Worm (Caenorhabditis elegans) whole organism, mixed stage, embryonic: ENCODE results near the gene irld-61.

Experiments used
- bed-3 ChIP-seq: fragments of 200-800 bp; sonication (Bioruptor generic); optimal IDR thresholded peaks from 3 replicates; lab custom pipeline; 2018; ENCODE audit warnings: mild to moderate bottlenecking, missing genetic modification characterization, moderate library complexity, missing compliant biosample characterization
- ceh-39 ChIP-seq: fragments of 150-350 bp; optimal IDR thresholded peaks from 2 replicates; lab custom pipeline; 2014; ENCODE audit warnings: missing biosample characterization, missing genetic modification characterization
- ceh-43 ChIP-seq: fragments of 200-800 bp; sonication (Bioruptor generic); optimal IDR thresholded peaks from 2 replicates; lab custom pipeline; 2018; ENCODE audit warnings: mild to moderate bottlenecking, missing genetic modification characterization, moderate library complexity, missing compliant biosample characterization
- ceh-83 ChIP-seq: fragments of 200-800 bp; sonication (Bioruptor generic); optimal IDR thresholded peaks from 2 replicates; lab custom pipeline; 2018; ENCODE audit warnings: mild to moderate bottlenecking, missing genetic modification characterization, missing compliant biosample characterization
- ces-1 ChIP-seq: fragments of 150-350 bp; optimal IDR thresholded peaks from 2 replicates; lab custom pipeline; 2014; ENCODE audit warnings: missing biosample characterization, missing genetic modification reagents, missing genetic modification characterization
- drap-1 ChIP-seq: fragments of 200-800 bp; sonication (Bioruptor generic); optimal IDR thresholded peaks from 3 replicates; lab custom pipeline; 2018; ENCODE audit warnings: mild to moderate bottlenecking, missing genetic modification characterization, missing compliant biosample characterization
- elt-1 ChIP-seq: sonication (generic microtip); optimal IDR thresholded peaks from 2 replicates; lab custom pipeline; 2017; ENCODE audit warnings: missing genetic modification characterization, mild to moderate bottlenecking, missing compliant biosample characterization, antibody characterized with exemption, moderate library complexity, borderline replicate concordance; ENCODE audit not compliant: insufficient read depth
- elt-3 ChIP-seq: fragments of 150-350 bp; optimal IDR thresholded peaks from 2 replicates; lab custom pipeline; 2014; ENCODE audit warnings: missing biosample characterization, missing genetic modification characterization
- ham-2 ChIP-seq: fragments of 200-800 bp; sonication (Bioruptor generic); optimal IDR thresholded peaks from 2 replicates; lab custom pipeline; 2018; ENCODE audit warnings: mild to moderate bottlenecking, missing genetic modification characterization, missing compliant biosample characterization
- hlh-1 ChIP-seq: fragments of 150-350 bp; optimal IDR thresholded peaks from 2 replicates; lab custom pipeline; 2014; ENCODE audit warnings: missing biosample characterization, missing genetic modification reagents, missing genetic modification characterization
- lin-13 ChIP-seq: fragments of 150-350 bp; optimal IDR thresholded peaks from 2 replicates; lab custom pipeline; 2014; ENCODE audit warnings: missing biosample characterization, missing genetic modification characterization
- lin-32 ChIP-seq: fragments of 200-800 bp; sonication (Bioruptor generic); optimal IDR thresholded peaks from 2 replicates; lab custom pipeline; 2018; ENCODE audit warnings: mild to moderate bottlenecking, missing genetic modification characterization, missing compliant biosample characterization
- mep-1 ChIP-seq: fragments of 150-350 bp; optimal IDR thresholded peaks from 2 replicates; lab custom pipeline; 2017; ENCODE audit warnings: missing biosample characterization, missing genetic modification reagents, missing genetic modification characterization, inconsistent platforms
- mls-2 ChIP-seq: sonication (generic microtip); optimal IDR thresholded peaks from 2 replicates; lab custom pipeline; 2016; ENCODE audit warnings: mild to moderate bottlenecking, missing genetic modification characterization, moderate library complexity, missing compliant biosample characterization
- nhr-2 ChIP-seq: fragments of 150-350 bp; optimal IDR thresholded peaks from 2 replicates; lab custom pipeline; 2014; ENCODE audit warnings: missing biosample characterization, missing genetic modification characterization
- nhr-237 ChIP-seq: fragments of 150-350 bp; optimal IDR thresholded peaks from 2 replicates; lab custom pipeline; 2014; ENCODE audit warnings: missing biosample characterization, missing genetic modification characterization
- nhr-28 ChIP-seq: fragments of 150-350 bp; optimal IDR thresholded peaks from 2 replicates; lab custom pipeline; 2014; ENCODE audit warnings: missing biosample characterization, missing genetic modification characterization
- nhr-76 ChIP-seq: sonication (generic microtip); optimal IDR thresholded peaks from 2 replicates; lab custom pipeline; 2017; ENCODE audit warnings: missing biosample characterization, missing genetic modification characterization
- sem-2 ChIP-seq: fragments of 200-800 bp; sonication (Bioruptor generic); optimal IDR thresholded peaks from 2 replicates; lab custom pipeline; 2018; ENCODE audit warnings: mild to moderate bottlenecking, missing genetic modification characterization, missing compliant biosample characterization
- snpc-4 ChIP-seq: fragments of 150-350 bp; optimal IDR thresholded peaks from 2 replicates; lab custom pipeline; 2014; ENCODE audit warnings: missing biosample characterization, missing genetic modification characterization
- sptf-1 ChIP-seq: sonication (generic microtip); optimal IDR thresholded peaks from 2 replicates; lab custom pipeline; 2017; ENCODE audit warnings: mild to moderate bottlenecking, missing genetic modification characterization, moderate library complexity, missing compliant biosample characterization
- tbx-8 ChIP-seq: fragments of 200-800 bp; sonication (Bioruptor generic); optimal IDR thresholded peaks from 2 replicates; lab custom pipeline; 2018; ENCODE audit warnings: mild to moderate bottlenecking, missing genetic modification characterization, moderate library complexity, missing compliant biosample characterization
- unc-39 ChIP-seq: fragments of 150-350 bp; optimal IDR thresholded peaks from 2 replicates; lab custom pipeline; 2014; ENCODE audit warnings: missing biosample characterization, missing genetic modification characterization
- unc-62 ChIP-seq: fragments of 150-350 bp; optimal IDR thresholded peaks from 2 replicates; lab custom pipeline; 2014; ENCODE audit warnings: missing biosample characterization, missing genetic modification reagents, missing genetic modification characterization
- zip-8 ChIP-seq: fragments of 150-350 bp; optimal IDR thresholded peaks from 2 replicates; lab custom pipeline; 2014; ENCODE audit warnings: missing biosample characterization, missing genetic modification characterization
- ztf-11 ChIP-seq: fragments of 150-350 bp; optimal IDR thresholded peaks from 2 replicates; lab custom pipeline; 2014; ENCODE audit warnings: missing biosample characterization, missing genetic modification characterization

Gene irld-61

ce11 chrIII:12746369-12746855 lies 17.9 kb upstream of the irld-61 start, which contains the start of gene Y111B2A.21:
Gene Y111B2A.21, plus strand, starts transcription at chrIII:12746419.
- TF ChIP-seq unc-39 (tag; lab: Kevin White, UChicago) (no peak), nhr-76 (tag; lab: Kevin White, UChicago) (no peak), tbx-8 (no peak), ceh-43 (GFP tag; lab: Kevin White, UChicago) (no peak), hlh-1 (no peak), lin-32 (GFP tag; lab: Kevin White, UChicago) (no peak)

DNA sequence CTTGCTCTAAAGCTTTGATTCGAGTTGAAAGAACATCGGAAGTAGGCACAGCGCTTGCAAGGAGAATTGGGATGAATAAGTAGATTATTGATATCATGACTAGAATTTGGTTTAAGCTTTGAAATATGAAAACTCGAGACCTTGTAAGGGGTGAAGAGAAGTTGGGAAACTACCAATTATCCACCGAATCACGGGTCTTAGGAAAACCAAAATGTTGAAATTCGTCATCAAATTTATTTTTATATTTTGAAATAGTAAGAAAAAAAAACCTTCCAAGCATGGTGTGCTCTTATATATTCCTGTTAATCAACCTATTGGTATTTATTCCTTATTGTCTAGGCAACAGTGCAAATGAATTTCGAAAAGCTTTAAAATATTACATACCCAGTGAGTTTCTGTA lies 13.5 kb upstream of the irld-61 start, which contains the start of the genes irld-60 and irld-20:
irld-60 (minus strand) TSS at position 101 of the 400 bp plus-strand sequence.
irld-20 (plus strand) TSS at position 279 of the 400 bp plus-strand sequence.
- TF ChIP-seq ztf-11: no peak

- no peak for TF ChIP-seq snpc-4 (tag; lab: Kevin White, UChicago)
- TF ChIP-seq zip-8 (tag; lab: Kevin White, UChicago): no peak
- no peak for TF ChIP-seq ceh-39 (tag; lab: Kevin White, UChicago)
- TF ChIP-seq unc-39 (tag; lab: Kevin White, UChicago): no peak
- TF ChIP-seq sptf-1 (tag; lab: Kevin White, UChicago): no peak
- TF ChIP-seq nhr-76 (tag; lab: Kevin White, UChicago): no peak
- no peak for TF ChIP-seq lin-13
- no peak for TF ChIP-seq lin-32 (GFP tag; lab: Kevin White, UChicago)
Measured at ce11 chrIII:12755048-12755447, 9.3 kb upstream of the irld-61 start, which contains the start of gene srw-10. Gene srw-10, plus strand, starts transcription at chrIII:12755348.

DNA sequence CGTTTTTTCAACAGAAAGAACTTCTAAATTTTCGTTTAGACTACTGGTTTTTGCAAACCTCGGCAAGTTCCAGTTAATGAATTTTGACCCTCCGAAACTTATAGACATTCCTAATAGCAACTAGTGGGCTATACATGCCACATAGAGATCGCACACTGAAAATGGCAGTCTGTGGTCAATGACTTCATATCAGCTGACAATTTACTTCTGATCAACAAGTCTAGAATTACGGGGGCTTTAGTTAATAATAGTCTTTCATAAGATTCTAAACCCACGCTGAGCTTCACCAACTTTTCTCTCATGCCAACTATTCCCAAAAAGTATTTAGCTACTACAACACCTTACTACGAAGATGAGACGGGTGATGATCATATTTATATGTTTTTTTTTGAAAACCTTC lies 7.0 kb upstream of the irld-61 start, which contains the start of gene srw-9:
srw-9 (plus strand) TSS at position 301 of the 400 bp plus-strand sequence.
- TF ChIP-seq ces-1 (GFP tag; lab: Kevin White, UChicago) (no peak), sem-2 (GFP tag; lab: Kevin White, UChicago) (no peak), drap-1 (no peak), zip-8 (tag; lab: Kevin White, UChicago) (no peak), hlh-1 (no peak), lin-32 (GFP tag; lab: Kevin White, UChicago) (no peak), nhr-76 (tag; lab: Kevin White, UChicago) (no peak), nhr-28 (no peak), unc-39 (tag; lab: Kevin White, UChicago) (no peak), mls-2 (tag; lab: Kevin White, UChicago) (no peak), bed-3 (GFP tag; lab: Kevin White, UChicago) (no peak), unc-62 (GFP tag; lab: Kevin White, UChicago) (no peak), ceh-83 (GFP tag; lab: Kevin White, UChicago) (no peak), elt-3 (no peak), nhr-237 (tag; lab: Kevin White, UChicago) (no peak)

ce11 chrIII:12773753-12774152 lies 9.4 kb downstream of the irld-61 start:
- TF ChIP-seq ztf-11 (no peak), sem-2 (GFP tag; lab: Kevin White, UChicago) (no peak), elt-3 (no peak), ham-2 (GFP tag; lab: Kevin White, UChicago) (no peak), elt-1 (tag; lab: Kevin White, UChicago) (no peak), drap-1 (no peak), tbx-8 (no peak), mep-1 (tag; lab: Kevin White, UChicago) (no peak), bed-3 (GFP tag; lab: Kevin White, UChicago) (no peak), mls-2 (tag; lab: Kevin White, UChicago) (no peak)

ce11 chrIII:12779676-12780337 lies 15.5 kb downstream of the irld-61 start, which contains the start of gene gab-1:
Gene gab-1, minus strand, starts transcription at chrIII:12779726.
- TF ChIP-seq nhr-2 (tag; lab: Kevin White, UChicago) (no peak), sptf-1 (tag; lab: Kevin White, UChicago) (peak; percentile 24), ztf-11 (no peak), ceh-83 (GFP tag; lab: Kevin White, UChicago) (peak; percentile 5)
